Worm (Caenorhabditis elegans): ENCODE data around the gene mrps-22.

mrps-22 gene

DNA sequence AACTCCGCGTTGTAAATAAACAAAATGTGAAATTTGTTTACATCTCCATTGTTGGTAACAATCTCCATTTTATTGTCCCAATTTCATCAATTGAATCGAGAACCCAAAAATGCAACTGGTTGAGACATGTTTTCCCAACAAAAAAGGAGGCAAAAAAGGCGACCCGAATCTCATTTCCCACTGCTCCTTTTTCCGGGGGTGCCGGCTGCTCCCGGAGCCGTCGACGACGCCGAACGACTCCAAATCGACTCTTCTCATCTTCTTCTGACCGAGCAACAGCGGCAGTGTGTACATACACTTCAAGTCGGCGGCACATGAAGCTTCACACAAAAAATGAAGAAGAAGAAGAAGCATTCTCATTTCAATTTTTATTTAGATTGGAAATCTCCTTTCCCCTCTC, 16.0 kb upstream of the mrps-22 start:
- TF ChIP-seq zfh-2 (GFP tag; conservative IDR thresholded peaks at IDR 0.05) (peak; percentile 59), ceh-58 (GFP tag; IDR thresholded peaks at IDR 0.05) (no peak)

DNA sequence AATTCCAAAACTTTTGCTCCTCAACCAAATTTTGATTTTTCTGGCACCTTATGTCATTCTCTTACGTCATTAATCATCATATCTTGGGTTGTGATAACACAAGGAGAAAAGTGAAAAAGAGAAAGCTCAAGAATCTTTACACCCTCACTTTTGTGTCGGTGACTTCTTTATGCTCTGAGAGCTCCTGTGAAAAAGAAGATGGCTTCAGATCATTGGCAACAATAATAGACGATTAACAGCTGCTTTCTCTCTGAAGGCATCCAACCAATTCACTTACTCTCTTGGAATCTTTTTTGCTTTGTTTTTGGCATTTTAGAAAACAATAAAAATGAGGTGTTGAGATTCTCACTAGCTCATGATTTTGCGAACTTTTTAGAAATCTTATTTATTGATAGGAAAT, 12.9 kb upstream of the mrps-22 start:
- TF ChIP-seq nfya-1 (tag; optimal IDR thresholded peaks at IDR 0.05; ENCODE audit: borderline replicate concordance, insufficient read depth) (no peak), ama-1 (optimal IDR thresholded peaks at IDR 0.05) (no peak), ama-1 (GFP tag; optimal IDR thresholded peaks at IDR 0.05) (no peak), ztf-18 (tag; optimal IDR thresholded peaks at IDR 0.05) (no peak), aptf-3 (GFP tag; IDR thresholded peaks at IDR 0.05) (no peak), lin-35 (GFP tag; optimal IDR thresholded peaks at IDR 0.05) (no peak), Y67H2A.10 (GFP tag; conservative IDR thresholded peaks at IDR 0.05) (no peak), madf-10 (tag; optimal IDR thresholded peaks at IDR 0.05) (no peak), nhr-179 (tag; optimal IDR thresholded peaks at IDR 0.05) (no peak), Y53G8AR.9 (GFP tag; conservative IDR thresholded peaks at IDR 0.05) (no peak), unc-62 (GFP tag; optimal IDR thresholded peaks at IDR 0.05) (no peak), him-1 (tag; optimal IDR thresholded peaks at IDR 0.05) (no peak), ceh-100 (GFP tag; IDR thresholded peaks at IDR 0.05) (no peak), aptf-2 (GFP tag; conservative IDR thresholded peaks at IDR 0.05) (no peak), tbp1 (GFP tag; optimal IDR thresholded peaks at IDR 0.05) (no peak)

- TF ChIP-seq attf-5 (GFP tag; optimal IDR thresholded peaks at IDR 0.05) (no peak), tlf-1 (GFP tag; optimal IDR thresholded peaks at IDR 0.05) (no peak), pha-4 (tag; optimal IDR thresholded peaks at IDR 0.05) (no peak), mcd-1 (GFP tag; IDR thresholded peaks at IDR 0.05) (no peak), let-607 (tag; optimal IDR thresholded peaks at IDR 0.05) (no peak), Y53G8AR.9 (GFP tag; conservative IDR thresholded peaks at IDR 0.05) (no peak), ama-1 (optimal IDR thresholded peaks at IDR 0.05) (no peak), ama-1 (GFP tag; optimal IDR thresholded peaks at IDR 0.05) (no peak), sptf-2 (GFP tag; optimal IDR thresholded peaks at IDR 0.05) (no peak), tbx-9 (tag; optimal IDR thresholded peaks at IDR 0.05; ENCODE audit: borderline replicate concordance) (no peak), B0261.1 (tag; optimal IDR thresholded peaks at IDR 0.05) (no peak), B0019.2 (GFP tag; conservative IDR thresholded peaks at IDR 0.05) (no peak), die-1 (tag; optimal IDR thresholded peaks at IDR 0.05) (no peak), somi-1 (GFP tag; optimal IDR thresholded peaks at IDR 0.05) (no peak)
These were observed 12.1 kb upstream of the mrps-22 start, which contains the start of gene txt-13 for ce11 chrII:10570302-10570701. txt-13 (plus strand) TSS chrII:10570602.

- TF ChIP-seq lin-40 (tag; optimal IDR thresholded peaks at IDR 0.05) (no peak), F57A8.1 (GFP tag; optimal IDR thresholded peaks at IDR 0.05) (no peak), Y56A3A.18 (GFP tag; IDR thresholded peaks at IDR 0.05) (no peak), attf-3 (GFP tag; conservative IDR thresholded peaks at IDR 0.05) (no peak), rpc-1 (optimal IDR thresholded peaks at IDR 0.05) (no peak), rpc-1 (tag; optimal IDR thresholded peaks at IDR 0.05) (no peak), egl-18 (GFP tag; IDR thresholded peaks at IDR 0.05) (no peak), efl-1 (GFP tag; optimal IDR thresholded peaks at IDR 0.05) (no peak), egrh-3 (GFP tag; IDR thresholded peaks at IDR 0.05) (no peak), nhr-120 (GFP tag; IDR thresholded peaks at IDR 0.05) (no peak), K11D2.4 (GFP tag; IDR thresholded peaks at IDR 0.05) (no peak), zfh-2 (GFP tag; conservative IDR thresholded peaks at IDR 0.05) (no peak), ZK185.1 (tag; optimal IDR thresholded peaks at IDR 0.05; ENCODE audit: poor library complexity, severe bottlenecking) (no peak), ztf-28 (GFP tag; IDR thresholded peaks at IDR 0.05) (no peak), atf-7 (tag; optimal IDR thresholded peaks at IDR 0.05) (no peak), lag-1 (GFP tag; IDR thresholded peaks at IDR 0.05) (no peak), let-607 (tag; optimal IDR thresholded peaks at IDR 0.05) (no peak), T07F8.4 (tag; optimal IDR thresholded peaks at IDR 0.05) (no peak)
These were observed 10.5 kb upstream of the mrps-22 start, which contains the start of gene C06A1.3 for ce11 chrII:10571967-10572366. C06A1.3 (plus strand) TSS chrII:10572267.

All from whole organism, young adult.